Worm (Caenorhabditis elegans) whole organism, young adult: ENCODE measurements around the gene C40A11.8.

ENCODE experiments used
- B0035.1 ChIP-seq: sonication (generic microtip); optimal IDR thresholded peaks from 2 replicates; lab custom pipeline; 2016; ENCODE audit warnings: missing genetic modification characterization, mild to moderate bottlenecking, missing compliant biosample characterization, missing genotype, missing genetic modification reagents
- F22D6.2 ChIP-seq: sonication (generic microtip); optimal IDR thresholded peaks from 2 replicates; lab custom pipeline; 2016; ENCODE audit warnings: mild to moderate bottlenecking, missing genetic modification characterization, missing compliant biosample characterization
- F23B12.7 ChIP-seq: sonication (generic microtip); optimal IDR thresholded peaks from 2 replicates; lab custom pipeline; 2017; ENCODE audit warnings: missing genetic modification characterization, mild to moderate bottlenecking, missing compliant biosample characterization, antibody characterized with exemption, moderate library complexity; ENCODE audit not compliant: insufficient read depth
- F52B5.7 ChIP-seq: sonication (generic microtip); optimal IDR thresholded peaks from 2 replicates; lab custom pipeline; 2016; ENCODE audit warnings: mild to moderate bottlenecking, missing genetic modification characterization, missing compliant biosample characterization
- F55B11.4 ChIP-seq: sonication (generic microtip); optimal IDR thresholded peaks from 2 replicates; lab custom pipeline; 2016; ENCODE audit warnings: missing compliant biosample characterization, missing genetic modification characterization, borderline replicate concordance; ENCODE audit not compliant: insufficient read depth
- F57A8.1 ChIP-seq: fragments of 200-800 bp; sonication (Bioruptor generic); optimal IDR thresholded peaks from 2 replicates; lab custom pipeline; 2018; ENCODE audit warnings: mild to moderate bottlenecking, missing genetic modification characterization, moderate library complexity, missing compliant biosample characterization
- K12H6.12 ChIP-seq: fragments of 200-800 bp; sonication (Bioruptor generic); optimal IDR thresholded peaks from 2 replicates; lab custom pipeline; 2018; ENCODE audit warnings: mild to moderate bottlenecking, missing genetic modification characterization, missing compliant biosample characterization
- Y56A3A.18 ChIP-seq: fragments of 200-800 bp; sonication (Bioruptor generic); IDR thresholded peaks from 2 replicates; pipeline ENCODE4 v1.3.6; 2022; ENCODE audit warnings: missing genetic modification reagents, missing genetic modification characterization, missing compliant biosample characterization
- Y95B8A.8 ChIP-seq: fragments of 200-800 bp; sonication (Bioruptor generic); IDR thresholded peaks from 2 replicates; pipeline ENCODE4 v1.3.6; 2022; ENCODE audit warnings: missing genetic modification reagents, missing genetic modification characterization, missing compliant biosample characterization
- akir-1 ChIP-seq: fragments of 200-800 bp; sonication (Bioruptor generic); optimal IDR thresholded peaks from 2 replicates; lab custom pipeline; 2018; ENCODE audit warnings: mild to moderate bottlenecking, missing genetic modification characterization, moderate library complexity, missing compliant biosample characterization
- ama-1 ChIP-seq, 3 experiments: fragments of 150-350 bp in 1 of 3; sonication (generic microtip) in 2 of 3; optimal IDR thresholded peaks; 2 replicates each; lab custom pipeline; 2014 to 2018; ENCODE audit warnings: missing biosample characterization in 2 of 3, missing genetic modification characterization in 2 of 3, missing genetic modification reagents in 2 of 3
- aptf-2 ChIP-seq: fragments of 200-800 bp; sonication (Bioruptor generic); conservative IDR thresholded peaks from 2 replicates; pipeline ENCODE4 v1.3.6; 2022; ENCODE audit warnings: missing genetic modification reagents, missing genetic modification characterization, missing compliant biosample characterization
- atf-7 ChIP-seq: sonication (generic microtip); optimal IDR thresholded peaks from 2 replicates; lab custom pipeline; 2017; ENCODE audit warnings: mild to moderate bottlenecking, missing genetic modification characterization, missing compliant biosample characterization
- attf-3 ChIP-seq: fragments of 200-800 bp; sonication (Bioruptor generic); conservative IDR thresholded peaks from 2 replicates; pipeline ENCODE4 v1.3.6; 2022; ENCODE audit warnings: missing genetic modification reagents, missing genetic modification characterization, missing compliant biosample characterization
- attf-6 ChIP-seq: fragments of 200-800 bp; sonication (Bioruptor generic); IDR thresholded peaks from 2 replicates; pipeline ENCODE4 v1.3.6; 2022; ENCODE audit warnings: missing genetic modification reagents, missing genetic modification characterization, missing compliant biosample characterization
- bed-2 ChIP-seq: fragments of 200-800 bp; sonication (Bioruptor generic); IDR thresholded peaks from 2 replicates; pipeline ENCODE4 v1.3.6; 2022; ENCODE audit warnings: missing genetic modification reagents, missing genetic modification characterization, missing compliant biosample characterization
- ceh-91 ChIP-seq: fragments of 200-800 bp; sonication (Bioruptor generic); IDR thresholded peaks from 2 replicates; pipeline ENCODE4 v1.3.6; 2022; ENCODE audit warnings: missing genetic modification reagents, missing genetic modification characterization, missing compliant biosample characterization
- egl-18 ChIP-seq: fragments of 200-800 bp; sonication (Bioruptor generic); IDR thresholded peaks from 2 replicates; pipeline ENCODE4 v1.3.6; 2022; ENCODE audit warnings: missing genetic modification reagents, missing genetic modification characterization, missing compliant biosample characterization
- egrh-3 ChIP-seq: fragments of 200-800 bp; sonication (Bioruptor generic); IDR thresholded peaks from 2 replicates; pipeline ENCODE4 v1.3.6; 2022; ENCODE audit warnings: missing genetic modification reagents, missing genetic modification characterization, missing compliant biosample characterization
- let-607 ChIP-seq, 2 experiments: fragments of 200-800 bp in 1 of 2; sonication (Bioruptor generic) in 1 of 2; sonication (generic microtip) in 1 of 2; optimal IDR thresholded peaks; 2 replicates each; lab custom pipeline; 2016 to 2018; ENCODE audit warnings: mild to moderate bottlenecking in 2 of 2, missing compliant biosample characterization in 2 of 2, missing genetic modification characterization in 2 of 2, moderate library complexity in 2 of 2, missing genotype in 1 of 2
- lin-26 ChIP-seq: fragments of 200-800 bp; sonication (Bioruptor generic); IDR thresholded peaks from 2 replicates; pipeline ENCODE4 v1.3.6; 2022; ENCODE audit warnings: missing genetic modification reagents, missing genetic modification characterization, missing compliant biosample characterization
- lin-35 ChIP-seq, 3 experiments: fragments of 150-350 bp in 2 of 3; sonication (generic microtip) in 1 of 3; optimal IDR thresholded peaks; 2 replicates each; lab custom pipeline; 2014 to 2018; ENCODE audit warnings: missing biosample characterization in 3 of 3, missing genetic modification characterization in 3 of 3, missing genetic modification reagents in 3 of 3
- madf-10 ChIP-seq: sonication (generic microtip); optimal IDR thresholded peaks from 2 replicates; lab custom pipeline; 2016; ENCODE audit warnings: mild to moderate bottlenecking, missing genetic modification characterization, missing compliant biosample characterization
- madf-3 ChIP-seq: fragments of 200-800 bp; sonication (Bioruptor generic); IDR thresholded peaks from 2 replicates; pipeline ENCODE4 v1.3.6; 2022; ENCODE audit warnings: missing genetic modification reagents, missing genetic modification characterization, missing compliant biosample characterization
- madf-8 ChIP-seq: fragments of 200-800 bp; sonication (Bioruptor generic); conservative IDR thresholded peaks from 2 replicates; pipeline ENCODE4 v1.3.6; 2022; ENCODE audit warnings: missing genetic modification reagents, missing genetic modification characterization, missing compliant biosample characterization
- mel-28 ChIP-seq: sonication (generic microtip); optimal IDR thresholded peaks from 2 replicates; lab custom pipeline; 2016; ENCODE audit warnings: borderline replicate concordance, mild to moderate bottlenecking, missing genetic modification characterization, missing compliant biosample characterization
- mes-4 ChIP-seq: sonication (generic microtip); optimal IDR thresholded peaks from 2 replicates; lab custom pipeline; 2016; ENCODE audit warnings: missing genotype, missing genetic modification characterization, missing compliant biosample characterization
- mxl-1 ChIP-seq: sonication (generic microtip); optimal IDR thresholded peaks from 2 replicates; lab custom pipeline; 2016; ENCODE audit warnings: missing genetic modification characterization, missing compliant biosample characterization
- nhr-27 ChIP-seq: fragments of 200-800 bp; sonication (Bioruptor generic); optimal IDR thresholded peaks from 2 replicates; lab custom pipeline; 2018; ENCODE audit warnings: mild to moderate bottlenecking, missing genetic modification characterization, moderate library complexity, missing compliant biosample characterization
- nhr-80 ChIP-seq: sonication (generic microtip); optimal IDR thresholded peaks from 2 replicates; lab custom pipeline; 2016; ENCODE audit warnings: missing genetic modification characterization, missing compliant biosample characterization
- sdz-38 ChIP-seq: sonication (generic microtip); optimal IDR thresholded peaks from 2 replicates; lab custom pipeline; 2016; ENCODE audit warnings: missing genotype, missing genetic modification characterization, missing compliant biosample characterization
- snpc-1.3 ChIP-seq: sonication (generic microtip); optimal IDR thresholded peaks from 2 replicates; lab custom pipeline; 2017; ENCODE audit warnings: missing genetic modification characterization, mild to moderate bottlenecking, missing compliant biosample characterization, antibody characterized with exemption, moderate library complexity, missing genotype, missing genetic modification reagents; ENCODE audit not compliant: insufficient read depth
- snpc-3.4 ChIP-seq: sonication (generic microtip); optimal IDR thresholded peaks from 2 replicates; lab custom pipeline; 2017; ENCODE audit warnings: missing genetic modification characterization, mild to moderate bottlenecking, missing compliant biosample characterization, antibody characterized with exemption, moderate library complexity, missing genotype, missing genetic modification reagents
- snpc-4 ChIP-seq, 5 experiments: fragments of 150-350 bp in 1 of 5; sonication (generic microtip) in 4 of 5; optimal IDR thresholded peaks; 2 replicates each; lab custom pipeline; 2014 to 2018; ENCODE audit warnings: missing genetic modification characterization in 5 of 5, missing biosample characterization in 3 of 5, antibody characterized with exemption in 2 of 5, mild to moderate bottlenecking in 2 of 5, missing compliant biosample characterization in 2 of 5, missing genotype in 2 of 5, moderate library complexity in 2 of 5, missing genetic modification reagents in 1 of 5
- somi-1 ChIP-seq: fragments of 200-800 bp; sonication (Bioruptor generic); optimal IDR thresholded peaks from 2 replicates; lab custom pipeline; 2018; ENCODE audit warnings: mild to moderate bottlenecking, missing genetic modification characterization, missing compliant biosample characterization
- tbx-9 ChIP-seq: sonication (generic microtip); optimal IDR thresholded peaks from 2 replicates; lab custom pipeline; 2016; ENCODE audit warnings: borderline replicate concordance, missing genetic modification characterization, inconsistent platforms, missing compliant biosample characterization
- unc-62 ChIP-seq: fragments of 150-350 bp; optimal IDR thresholded peaks from 2 replicates; lab custom pipeline; 2014; ENCODE audit warnings: missing biosample characterization, missing genetic modification reagents, missing genetic modification characterization
- ztf-26 ChIP-seq: sonication (generic microtip); optimal IDR thresholded peaks from 2 replicates; lab custom pipeline; 2017; ENCODE audit warnings: missing genetic modification characterization, missing compliant biosample characterization

C40A11.8 gene

ce11 chrII:2192267-2192666 is 41.5 kb upstream of the C40A11.8 start:
- TF ChIP-seq tbx-9 (no peak), ceh-91 (GFP tag; lab: Robert Waterston, UW) (no peak), snpc-4 (GFP tag; optimal IDR thresholded peaks at IDR 0.05; lab: Kevin White, UChicago) (no peak), snpc-4 (tag; optimal IDR thresholded peaks at IDR 0.05; lab: Kevin White, UChicago) (no peak), F57A8.1 (GFP tag; lab: Kevin White, UChicago) (no peak), nhr-80 (no peak), F23B12.7 (tag; lab: Kevin White, UChicago) (no peak), snpc-1.3 (tag; lab: Kevin White, UChicago) (no peak)

- no peak for TF ChIP-seq madf-8 (GFP tag; lab: Robert Waterston, UW)
Measured at ce11 chrII:2191383-2191782, 40.6 kb upstream of the C40A11.8 start.

- no peak for TF ChIP-seq snpc-4 (GFP tag; optimal IDR thresholded peaks at IDR 0.05; lab: Kevin White, UChicago)
- no peak for TF ChIP-seq snpc-4 (tag; optimal IDR thresholded peaks at IDR 0.05; lab: Kevin White, UChicago)
- TF ChIP-seq sdz-38 (tag; lab: Kevin White, UChicago), result no peak
- no peak for TF ChIP-seq ztf-26 (tag; lab: Kevin White, UChicago)
- TF ChIP-seq egl-18, result no peak
- no peak for TF ChIP-seq F52B5.7 (tag; lab: Kevin White, UChicago)
- TF ChIP-seq F55B11.4 (tag; lab: Kevin White, UChicago), result no peak
- TF ChIP-seq unc-62, result no peak
- TF ChIP-seq attf-3 (GFP tag; lab: Robert Waterston, UW), result no peak
- TF ChIP-seq mel-28 (tag; lab: Kevin White, UChicago), result no peak
- no peak for TF ChIP-seq madf-10 (tag; lab: Kevin White, UChicago)
- no peak for TF ChIP-seq akir-1 (GFP tag; lab: Kevin White, UChicago)
- TF ChIP-seq madf-3 (GFP tag; lab: Robert Waterston, UW), result no peak
- no peak for TF ChIP-seq snpc-3.4 (tag; lab: Kevin White, UChicago)
- TF ChIP-seq somi-1 (GFP tag; lab: Kevin White, UChicago), result no peak
- no peak for TF ChIP-seq K12H6.12 (tag; lab: Kevin White, UChicago)
- no peak for TF ChIP-seq F23B12.7 (tag; lab: Kevin White, UChicago)
Measured at ce11 chrII:2190522-2190921, 39.8 kb upstream of the C40A11.8 start.

- TF ChIP-seq egrh-3 (no peak), mxl-1 (tag; lab: Kevin White, UChicago) (no peak), lin-35 (GFP tag; optimal IDR thresholded peaks at IDR 0.05; lab: Kevin White, UChicago) (no peak)
Measured at ce11 chrII:2189357-2189756, 38.6 kb upstream of the C40A11.8 start, which contains the start of gene mtq-2. mtq-2 (minus strand) TSS chrII:2189457.

ce11 chrII:2186730-2187129 is 36.0 kb upstream of the C40A11.8 start:
- TF ChIP-seq B0035.1 (tag; lab: Kevin White, UChicago), result no peak
- no peak for TF ChIP-seq ama-1 (optimal IDR thresholded peaks at IDR 0.05; lab: Kevin White, UChicago)
- no peak for TF ChIP-seq ama-1 (GFP tag; optimal IDR thresholded peaks at IDR 0.05; lab: Kevin White, UChicago)
- TF ChIP-seq atf-7 (tag; lab: Kevin White, UChicago), result no peak
- TF ChIP-seq F23B12.7 (tag; lab: Kevin White, UChicago), result no peak
- no peak for TF ChIP-seq madf-3 (GFP tag; lab: Robert Waterston, UW)
- TF ChIP-seq Y56A3A.18 (GFP tag; lab: Robert Waterston, UW), result no peak
- no peak for TF ChIP-seq nhr-27 (tag; lab: Kevin White, UChicago)
- no peak for TF ChIP-seq mes-4 (tag; lab: Kevin White, UChicago)
- TF ChIP-seq aptf-2, result no peak
- no peak for TF ChIP-seq F22D6.2
- no peak for TF ChIP-seq bed-2 (GFP tag; lab: Robert Waterston, UW)
- no peak for TF ChIP-seq lin-26
- TF ChIP-seq attf-6 (GFP tag; lab: Robert Waterston, UW), result no peak
- no peak for TF ChIP-seq snpc-4 (GFP tag; optimal IDR thresholded peaks at IDR 0.05; lab: Kevin White, UChicago)
- TF ChIP-seq snpc-4 (tag; optimal IDR thresholded peaks at IDR 0.05; lab: Kevin White, UChicago), result no peak
- TF ChIP-seq akir-1 (GFP tag; lab: Kevin White, UChicago), result no peak
- TF ChIP-seq let-607 (tag; optimal IDR thresholded peaks at IDR 0.05; lab: Kevin White, UChicago), result no peak
- TF ChIP-seq Y95B8A.8 (GFP tag; lab: Robert Waterston, UW), result no peak
- TF ChIP-seq, all 124 proteins: peak for 0
